Fruit fly (Drosophila melanogaster) whole organism, adult: ENCODE data around the gene C3G.

Experiments used
- CG11617 ChIP-seq: fragments of 200-800 bp; sonication (Bioruptor generic); optimal IDR thresholded peaks from 2 replicates; lab custom pipeline; 2017; ENCODE audit warnings: mild to moderate bottlenecking, missing biosample characterization, missing genetic modification reagents, missing genetic modification characterization
- CG12768 ChIP-seq: fragments of 200-800 bp; sonication (Bioruptor generic); optimal IDR thresholded peaks from 2 replicates; lab custom pipeline; 2017; ENCODE audit warnings: missing biosample characterization, missing genetic modification characterization, mild to moderate bottlenecking, moderate library complexity, missing genetic modification reagents
- CG14711 ChIP-seq: fragments of 200-800 bp; sonication (Bioruptor generic); optimal IDR thresholded peaks from 2 replicates; lab custom pipeline; 2018; ENCODE audit warnings: missing biosample characterization, mild to moderate bottlenecking, missing genetic modification characterization, moderate library complexity
- CG1620 ChIP-seq: fragments of 200-800 bp; sonication (Bioruptor generic); optimal IDR thresholded peaks from 2 replicates; lab custom pipeline; 2016; ENCODE audit warnings: missing biosample characterization, missing genetic modification characterization
- CG33017 ChIP-seq: fragments of 200-800 bp; sonication (Bioruptor generic); optimal IDR thresholded peaks from 2 replicates; lab custom pipeline; 2018; ENCODE audit warnings: missing biosample characterization, mild to moderate bottlenecking, missing genetic modification characterization, moderate library complexity
- CG5204 ChIP-seq: fragments of 200-800 bp; sonication (Bioruptor generic); optimal IDR thresholded peaks from 2 replicates; lab custom pipeline; 2016; ENCODE audit warnings: missing biosample characterization, missing genetic modification characterization
- CG7045 ChIP-seq: fragments of 200-800 bp; sonication (Bioruptor generic); optimal IDR thresholded peaks from 2 replicates; lab custom pipeline; 2017; ENCODE audit warnings: missing biosample characterization, mild to moderate bottlenecking, missing genetic modification characterization
- CG7101 ChIP-seq: fragments of 200-800 bp; sonication (Bioruptor generic); optimal IDR thresholded peaks from 2 replicates; lab custom pipeline; 2018; ENCODE audit warnings: missing biosample characterization, mild to moderate bottlenecking, missing genetic modification characterization, moderate library complexity
- Clk ChIP-seq: fragments of 200-800 bp; sonication (Bioruptor generic); optimal IDR thresholded peaks from 2 replicates; lab custom pipeline; 2017; ENCODE audit warnings: missing biosample characterization, missing genetic modification characterization
- Crg-1 ChIP-seq: fragments of 200-800 bp; sonication (Bioruptor generic); optimal IDR thresholded peaks from 2 replicates; lab custom pipeline; 2016; ENCODE audit warnings: missing biosample characterization, missing genetic modification characterization
- Hr96 ChIP-seq: fragments of 200-800 bp; sonication (Bioruptor generic); optimal IDR thresholded peaks from 2 replicates; lab custom pipeline; 2016; ENCODE audit warnings: missing biosample characterization, missing genetic modification characterization
- Mnt ChIP-seq: fragments of 200-800 bp; sonication (Bioruptor generic); optimal IDR thresholded peaks from 2 replicates; lab custom pipeline; 2016; ENCODE audit warnings: missing biosample characterization, mild to moderate bottlenecking, missing genetic modification characterization
- bab1 ChIP-seq: fragments of 200-800 bp; sonication (Bioruptor generic); optimal IDR thresholded peaks from 3 replicates; lab custom pipeline; 2019; ENCODE audit warnings: missing biosample characterization, mild to moderate bottlenecking, missing genetic modification characterization, moderate library complexity
- cic ChIP-seq: fragments of 200-800 bp; sonication (Bioruptor generic); optimal IDR thresholded peaks from 2 replicates; lab custom pipeline; 2017; ENCODE audit warnings: missing biosample characterization, mild to moderate bottlenecking, missing genetic modification characterization, moderate library complexity
- cnc ChIP-seq, 2 experiments: fragments of >200 bp; optimal IDR thresholded peaks; 2 replicates each; lab custom pipeline; 2017
- kay ChIP-seq: fragments of 200-800 bp; sonication (Bioruptor generic); peaks from one replicate; lab custom pipeline; 2016; ENCODE audit warnings: missing biosample characterization, missing genetic modification characterization, borderline replicate concordance
- ovo ChIP-seq: fragments of 200-800 bp; sonication (Bioruptor generic); optimal IDR thresholded peaks from 2 replicates; lab custom pipeline; 2016; ENCODE audit warnings: missing biosample characterization, missing genetic modification characterization
- pad ChIP-seq: fragments of 200-800 bp; sonication (Bioruptor generic); optimal IDR thresholded peaks from 3 replicates; lab custom pipeline; 2017; ENCODE audit warnings: missing biosample characterization, missing genetic modification characterization, mild to moderate bottlenecking, moderate library complexity, missing genetic modification reagents
- tj ChIP-seq: fragments of 200-800 bp; sonication (Bioruptor generic); optimal IDR thresholded peaks from 3 replicates; lab custom pipeline; 2017; ENCODE audit warnings: missing biosample characterization, mild to moderate bottlenecking, missing genetic modification characterization, moderate library complexity
- toe ChIP-seq: fragments of 200-800 bp; sonication (Bioruptor generic); optimal IDR thresholded peaks from 2 replicates; lab custom pipeline; 2016; ENCODE audit warnings: missing biosample characterization, missing genetic modification characterization

The C3G gene

dm6 chrX:6756175-6756718, 47.1 kb downstream of the C3G start, which contains the start of gene sov:
Gene sov, plus strand, starts transcription at chrX:6756322.
- TF ChIP-seq kay (GFP tag; lab: Kevin White, UChicago) (no peak), Crg-1 (peak; percentile 23), cic (GFP tag; lab: Kevin White, UChicago) (no peak), toe (GFP tag; lab: Kevin White, UChicago) (peak; percentile 6), CG11617 (GFP tag; lab: Kevin White, UChicago) (peak; percentile 16), ovo (peak; percentile 34), tj (GFP tag; lab: Kevin White, UChicago) (peak; percentile 79)

DNA sequence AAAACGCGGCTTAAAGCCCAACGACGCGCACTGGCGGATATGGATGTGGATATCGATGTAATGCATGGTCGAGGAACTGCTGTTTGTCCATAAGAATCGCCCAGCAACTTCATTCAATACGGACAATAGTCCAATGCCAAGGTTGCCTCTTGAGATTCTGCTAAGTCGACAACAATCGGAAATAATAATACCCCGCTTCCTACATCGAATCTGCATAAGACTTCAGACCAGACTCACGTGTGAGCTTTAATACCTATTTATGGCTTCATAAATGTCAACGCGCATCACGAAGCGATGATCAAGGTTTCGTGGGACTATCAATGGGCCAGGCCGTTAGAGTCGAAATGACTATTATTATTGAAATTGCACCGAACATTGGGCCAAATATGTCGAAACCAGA, 51.4 kb downstream of the C3G start:
- no peak for TF ChIP-seq CG5204 (GFP tag; lab: Kevin White, UChicago)
- TF ChIP-seq kay (GFP tag; lab: Kevin White, UChicago) = no peak
- TF ChIP-seq tj (GFP tag; lab: Kevin White, UChicago) = no peak
- TF ChIP-seq cic (GFP tag; lab: Kevin White, UChicago) = no peak
- no peak for TF ChIP-seq CG11617 (GFP tag; lab: Kevin White, UChicago)
- no peak for TF ChIP-seq CG12768 (GFP tag; lab: Kevin White, UChicago)
- TF ChIP-seq Mnt = no peak

dm6 chrX:6747244-6747643, 56.1 kb downstream of the C3G start, which contains the start of gene CG14439:
Gene CG14439, plus strand, starts transcription at chrX:6747544.
- TF ChIP-seq Hr96 (GFP tag; lab: Kevin White, UChicago) (no peak), CG14711 (tag; lab: Kevin White, UChicago) (no peak), Crg-1 (no peak), CG11617 (GFP tag; lab: Kevin White, UChicago) (no peak), CG1620 (GFP tag; lab: Kevin White, UChicago) (no peak), CG5204 (GFP tag; lab: Kevin White, UChicago) (no peak), tj (GFP tag; lab: Kevin White, UChicago) (no peak), ovo (no peak), Mnt (no peak), toe (GFP tag; lab: Kevin White, UChicago) (no peak)

DNA sequence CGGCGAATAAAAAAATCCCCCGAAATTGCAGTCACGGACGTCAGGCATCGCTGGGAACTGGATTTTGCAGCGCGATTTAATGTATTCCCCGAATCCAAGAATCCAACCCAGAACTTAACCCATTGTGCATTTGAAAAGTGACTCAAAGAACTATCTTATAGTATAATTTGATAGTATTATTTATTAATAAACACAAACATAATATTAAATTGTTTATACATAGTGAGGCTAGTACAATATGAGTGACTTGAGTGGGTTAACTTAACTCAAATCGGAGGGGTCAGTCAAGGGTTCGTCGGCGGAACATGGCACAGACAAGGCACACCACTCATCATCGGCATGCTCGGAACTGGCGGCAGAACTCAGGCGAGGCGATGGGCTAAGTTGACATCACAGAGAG, 57.2 kb downstream of the C3G start:
- TF ChIP-seq CG12768 (GFP tag; lab: Kevin White, UChicago) = no peak
- TF ChIP-seq CG7045 = no peak
- TF ChIP-seq CG7101 (tag; lab: Kevin White, UChicago) = no peak
- TF ChIP-seq kay (GFP tag; lab: Kevin White, UChicago) = no peak
- no peak for TF ChIP-seq cnc (optimal IDR thresholded peaks at IDR 0.05; lab: Kevin White, UChicago)
- TF ChIP-seq cic (GFP tag; lab: Kevin White, UChicago) = no peak
- no peak for TF ChIP-seq ovo
- no peak for TF ChIP-seq pad (GFP tag; lab: Kevin White, UChicago)
- no peak for TF ChIP-seq CG1620 (GFP tag; lab: Kevin White, UChicago)
- TF ChIP-seq Clk (GFP tag; lab: Kevin White, UChicago) = no peak

DNA sequence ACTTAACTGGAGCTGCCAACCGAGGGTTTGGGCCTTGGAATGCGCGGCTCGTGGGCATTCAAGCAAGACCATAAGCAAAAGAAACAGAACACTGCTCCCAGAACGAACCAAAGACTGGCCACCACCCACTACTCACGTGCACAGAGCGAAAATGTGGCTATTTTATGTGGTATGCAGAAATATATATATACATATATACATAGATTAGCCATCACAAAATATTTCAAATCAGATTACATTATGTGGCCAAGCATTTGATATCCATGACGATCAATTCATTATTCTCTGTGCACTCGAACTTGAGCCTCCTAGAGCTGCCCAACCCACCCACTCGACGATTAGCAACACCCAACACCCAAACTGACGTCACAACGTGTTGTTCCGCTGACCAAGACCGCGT, 57.8 kb downstream of the C3G start:
- no peak for TF ChIP-seq ovo
- no peak for TF ChIP-seq CG12768 (GFP tag; lab: Kevin White, UChicago)
- no peak for TF ChIP-seq toe (GFP tag; lab: Kevin White, UChicago)
- TF ChIP-seq Mnt = no peak
- no peak for TF ChIP-seq cic (GFP tag; lab: Kevin White, UChicago)
- no peak for TF ChIP-seq CG33017 (tag; lab: Kevin White, UChicago)
- no peak for TF ChIP-seq tj (GFP tag; lab: Kevin White, UChicago)
- TF ChIP-seq CG14711 (tag; lab: Kevin White, UChicago) = no peak
- no peak for TF ChIP-seq CG1620 (GFP tag; lab: Kevin White, UChicago)
- TF ChIP-seq Crg-1 = no peak
- no peak for TF ChIP-seq CG7045
- TF ChIP-seq cnc (optimal IDR thresholded peaks at IDR 0.05; lab: Kevin White, UChicago) = no peak
- no peak for TF ChIP-seq kay (GFP tag; lab: Kevin White, UChicago)
- TF ChIP-seq Hr96 (GFP tag; lab: Kevin White, UChicago) = no peak
- no peak for TF ChIP-seq CG11617 (GFP tag; lab: Kevin White, UChicago)
- no peak for TF ChIP-seq Clk (GFP tag; lab: Kevin White, UChicago)
- no peak for TF ChIP-seq bab1 (GFP tag; lab: Kevin White, UChicago)
- TF ChIP-seq pad (GFP tag; lab: Kevin White, UChicago) = no peak
- no peak for TF ChIP-seq CG7101 (tag; lab: Kevin White, UChicago)
- TF ChIP-seq CG5204 (GFP tag; lab: Kevin White, UChicago) = no peak

DNA sequence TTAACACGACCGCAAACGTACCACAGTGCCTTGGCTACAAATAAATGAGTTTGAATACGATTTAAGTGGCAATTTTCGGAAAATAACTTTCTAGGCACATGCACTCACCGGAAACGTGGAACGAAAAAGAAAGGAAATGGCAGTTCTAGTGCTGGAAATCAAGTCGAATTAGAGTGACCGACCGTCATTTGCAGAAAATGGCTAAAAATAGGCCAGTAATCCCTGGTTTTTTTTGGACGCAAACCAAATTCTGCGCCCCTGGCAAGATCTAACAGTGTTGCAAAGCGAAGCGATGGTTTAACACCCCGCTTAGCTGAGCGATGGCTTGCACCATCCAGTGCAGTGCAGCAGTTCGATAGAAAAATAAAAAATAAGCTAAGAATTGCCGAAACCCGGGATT, 59.3 kb downstream of the C3G start, which contains the start of gene RpL17:
Gene RpL17 (minus strand): TSS at position 151 of the 400 bp plus-strand sequence.
- peak; percentile 78 for TF ChIP-seq tj (GFP tag; lab: Kevin White, UChicago)
- peak; percentile 78 for TF ChIP-seq pad (GFP tag; lab: Kevin White, UChicago)
- peak; percentile 37 for TF ChIP-seq CG7045
- TF ChIP-seq bab1 (GFP tag; lab: Kevin White, UChicago) = peak; percentile 94
- TF ChIP-seq Clk (GFP tag; lab: Kevin White, UChicago) = peak; percentile 45
- peak; percentile 72 for TF ChIP-seq CG33017 (tag; lab: Kevin White, UChicago)
- TF ChIP-seq CG5204 (GFP tag; lab: Kevin White, UChicago) = peak; percentile 52
- peak; percentile 92 for TF ChIP-seq Hr96 (GFP tag; lab: Kevin White, UChicago)
- peak; percentile 59 for TF ChIP-seq cic (GFP tag; lab: Kevin White, UChicago)
- TF ChIP-seq CG14711 (tag; lab: Kevin White, UChicago) = peak; percentile 73
- peak; percentile 92 for TF ChIP-seq CG1620 (GFP tag; lab: Kevin White, UChicago)
- TF ChIP-seq CG12768 (GFP tag; lab: Kevin White, UChicago) = peak; percentile 10
- no peak for TF ChIP-seq kay (GFP tag; lab: Kevin White, UChicago)
- TF ChIP-seq toe (GFP tag; lab: Kevin White, UChicago) = peak; percentile 46
- TF ChIP-seq Crg-1 = peak; percentile 97
- peak; percentile 91 for TF ChIP-seq CG11617 (GFP tag; lab: Kevin White, UChicago)
- TF ChIP-seq ovo = peak; percentile 96
- TF ChIP-seq CG7101 (tag; lab: Kevin White, UChicago) = peak; percentile 95
- no peak for TF ChIP-seq cnc (optimal IDR thresholded peaks at IDR 0.05; lab: Kevin White, UChicago)
- peak; percentile 97 for TF ChIP-seq Mnt
